Worm (Caenorhabditis elegans): ENCODE data around the gene K06B4.15.
"Not testable (repeated sequence)": the region's sequence is repeated elsewhere in the genome, so short reads cannot be mapped to it uniquely, and the experiment has no call there.

Gene K06B4.15

DNA sequence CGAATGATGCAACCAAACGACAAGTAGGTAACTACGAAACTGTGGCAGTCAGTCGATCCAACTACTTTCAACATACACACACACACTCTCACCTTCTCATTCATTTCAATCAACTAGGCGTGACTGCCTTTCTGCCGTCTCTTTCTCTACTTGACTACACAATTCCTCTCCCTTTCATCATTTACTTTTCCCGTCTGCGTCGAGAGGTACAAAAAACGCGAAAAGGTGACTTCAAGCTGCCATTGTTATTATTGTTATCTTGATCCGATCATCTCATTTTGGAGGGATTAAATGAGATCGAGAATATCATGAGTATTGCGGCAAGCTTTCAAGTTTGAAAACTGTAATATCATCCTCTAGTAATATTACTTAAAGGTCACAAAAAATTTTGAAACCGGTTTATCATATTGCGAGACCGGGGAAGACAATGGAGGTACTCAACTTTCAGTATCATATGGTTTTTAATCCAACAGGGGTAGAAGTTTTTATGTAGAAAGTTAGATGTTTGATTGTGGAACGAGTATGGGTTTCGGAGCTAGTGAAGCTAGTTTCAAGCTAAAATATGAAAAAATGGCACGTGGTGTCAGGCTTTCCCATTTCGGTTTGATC is 6.1 kb upstream of the K06B4.15 start (continued):
- TF ChIP-seq unc-86 (tag; optimal IDR thresholded peaks at IDR 0.05), result no peak
- no peak for TF ChIP-seq aly-2 (tag; optimal IDR thresholded peaks at IDR 0.05)
- peak in 1 of 2 experiments; percentile 62 for TF ChIP-seq mdl-1 (tag; optimal IDR thresholded peaks at IDR 0.05)
- TF ChIP-seq lin-14 (GFP tag; optimal IDR thresholded peaks at IDR 0.05), result peak; percentile 83
- peak; percentile 29 to 37 for TF ChIP-seq efl-1 (optimal IDR thresholded peaks at IDR 0.05)
- peak; percentile 11 to 84 for TF ChIP-seq efl-1 (GFP tag; optimal IDR thresholded peaks at IDR 0.05 in 1 of 2)
- no peak for TF ChIP-seq fkh-10 (GFP tag; optimal IDR thresholded peaks at IDR 0.05)
- peak in 1 of 3 experiments; percentile 24 for TF ChIP-seq ceh-82 (tag; optimal IDR thresholded peaks at IDR 0.05)
- peak; percentile 7 to 58 for TF ChIP-seq lin-35 (GFP tag; optimal IDR thresholded peaks at IDR 0.05)
- no peak for TF ChIP-seq hlh-4 (tag; optimal IDR thresholded peaks at IDR 0.05)
- TF ChIP-seq tbx-2 (tag; optimal IDR thresholded peaks at IDR 0.05), result peak; percentile 20
- no peak for TF ChIP-seq vab-15 (tag; optimal IDR thresholded peaks at IDR 0.05)
- TF ChIP-seq nhr-85 (tag), result peak; percentile 89
- no peak for TF ChIP-seq xbp-1 (tag; optimal IDR thresholded peaks at IDR 0.05)
- peak; percentile 72 for TF ChIP-seq grh-1 (GFP tag; IDR thresholded peaks at IDR 0.05)
- TF ChIP-seq skn-1 (tag; optimal IDR thresholded peaks at IDR 0.05), result peak; percentile 12
- peak; percentile 2 to 23 (median 5) for TF ChIP-seq dpl-1 (GFP tag; optimal IDR thresholded peaks at IDR 0.05)
- no peak for TF ChIP-seq snpc-4 (tag; optimal IDR thresholded peaks at IDR 0.05)
- TF ChIP-seq sup-37 (GFP tag; optimal IDR thresholded peaks at IDR 0.05), result no peak
- TF ChIP-seq blmp-1 (tag; optimal IDR thresholded peaks at IDR 0.05), result peak; percentile 95
- no peak for TF ChIP-seq nhr-47 (tag; optimal IDR thresholded peaks at IDR 0.05)

DNA sequence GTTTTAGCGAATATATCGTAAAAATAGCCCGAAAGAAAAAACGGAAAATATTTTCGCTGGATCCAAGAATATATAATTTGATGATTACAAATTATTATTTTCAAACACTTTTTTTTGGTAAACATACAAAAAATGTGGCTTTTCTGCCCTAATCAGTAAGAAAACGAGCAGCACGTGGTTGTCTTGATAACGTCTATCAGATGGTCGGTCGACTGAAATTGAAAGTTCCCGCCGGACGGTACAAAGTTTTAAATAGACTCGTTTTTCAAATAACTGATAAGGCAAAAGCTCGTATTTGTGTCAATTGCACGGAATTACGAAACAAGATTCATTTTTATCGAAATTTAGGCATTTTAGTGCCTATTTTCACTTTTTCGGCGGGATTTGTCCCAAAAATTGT is 3.5 kb upstream of the K06B4.15 start:
- TF ChIP-seq nhr-90 (tag; optimal IDR thresholded peaks at IDR 0.05; ENCODE audit: poor library complexity), result peak; percentile 63
- no peak for TF ChIP-seq jun-1 (tag; optimal IDR thresholded peaks at IDR 0.05)
- TF ChIP-seq nhr-20 (tag; optimal IDR thresholded peaks at IDR 0.05), result peak; percentile 62
- no peak for TF ChIP-seq mab-9 (GFP tag; IDR thresholded peaks at IDR 0.05)
- no peak for TF ChIP-seq aly-2 (tag; optimal IDR thresholded peaks at IDR 0.05)
- no peak for TF ChIP-seq fkh-8 (tag; optimal IDR thresholded peaks at IDR 0.05)
- no peak for TF ChIP-seq grh-1 (GFP tag; IDR thresholded peaks at IDR 0.05)
- TF ChIP-seq alr-1 (tag; optimal IDR thresholded peaks at IDR 0.05; ENCODE audit: borderline replicate concordance), result no peak
- TF ChIP-seq vab-15 (tag; optimal IDR thresholded peaks at IDR 0.05), result no peak
- TF ChIP-seq blmp-1 (tag; optimal IDR thresholded peaks at IDR 0.05), result peak; percentile 46
- TF ChIP-seq ztf-11 (tag; optimal IDR thresholded peaks at IDR 0.05), result no peak
- no peak for TF ChIP-seq hlh-17 (GFP tag; optimal IDR thresholded peaks at IDR 0.05; ENCODE audit: borderline replicate concordance)
- no peak for TF ChIP-seq nhr-237 (tag; optimal IDR thresholded peaks at IDR 0.05)
- peak; percentile 13 for TF ChIP-seq pqm-1 (tag; optimal IDR thresholded peaks at IDR 0.05)
- peak; percentile 98 for TF ChIP-seq elt-2 (tag; optimal IDR thresholded peaks at IDR 0.05)
- TF ChIP-seq mdl-1 (tag; optimal IDR thresholded peaks at IDR 0.05), result peak in 1 of 2 experiments; percentile 61
- no peak for TF ChIP-seq nhr-19 (GFP tag; conservative IDR thresholded peaks at IDR 0.05)
- peak in 1 of 2 experiments; percentile 58 for TF ChIP-seq lin-35 (GFP tag; optimal IDR thresholded peaks at IDR 0.05)

DNA sequence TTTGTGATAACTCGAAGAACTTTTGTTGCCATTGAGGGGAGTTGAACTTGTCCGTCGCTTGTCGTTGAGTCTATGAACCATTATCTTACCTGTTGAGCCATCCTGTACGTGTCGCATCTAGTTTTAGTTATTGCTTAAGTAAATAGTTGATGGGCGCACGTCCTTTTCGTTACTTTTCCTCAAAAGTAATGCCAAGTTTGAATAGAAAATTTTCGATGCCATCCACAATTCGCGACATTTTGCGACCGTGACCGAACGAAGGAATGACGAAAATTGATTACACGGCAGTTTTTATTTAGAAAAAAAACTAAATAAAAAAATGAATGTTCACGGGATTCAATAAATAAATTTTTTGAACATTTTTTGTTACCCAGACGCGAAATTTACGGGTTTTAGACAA is 2.0 kb upstream of the K06B4.15 start, which contains the start of gene F53E4.1:
Gene F53E4.1, minus strand, starts transcription at position 101 of the 400 bp plus-strand sequence.
- not testable (repeated sequence) for TF ChIP-seq mdl-1, egl-27, swsn-7 (tag; optimal IDR thresholded peaks at IDR 0.05)

DNA sequence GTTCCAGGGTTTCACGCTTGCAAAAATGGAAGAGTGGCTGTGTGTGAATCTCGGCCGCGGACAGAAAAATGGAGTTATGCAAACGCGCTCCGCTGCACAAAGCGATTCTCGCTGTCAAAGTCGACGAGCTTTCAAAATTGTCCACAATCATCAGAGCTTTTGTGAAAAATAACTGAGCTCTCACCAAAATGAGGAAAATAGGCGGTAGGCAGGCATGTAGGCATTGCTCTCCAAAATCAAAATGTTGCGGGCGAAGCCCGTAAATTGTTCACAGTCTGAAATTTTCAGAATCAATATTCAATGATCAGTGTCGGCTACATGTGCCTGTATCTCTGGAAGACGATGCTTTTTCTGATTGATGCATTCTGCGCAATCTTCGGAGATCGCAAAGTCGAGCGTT is 1.4 kb upstream of the K06B4.15 start, which contains the start of gene K06B4.4:
Gene K06B4.4, plus strand, starts transcription at position 301 of the 400 bp plus-strand sequence.
- TF ChIP-seq ama-1 (optimal IDR thresholded peaks at IDR 0.05), result no peak
- no peak for TF ChIP-seq isw-1 (GFP tag; IDR thresholded peaks at IDR 0.05)
- no peak for TF ChIP-seq unc-30 (tag; optimal IDR thresholded peaks at IDR 0.05)
- no peak for TF ChIP-seq lir-3 (tag; optimal IDR thresholded peaks at IDR 0.05; ENCODE audit: poor library complexity)
- TF ChIP-seq egl-27 (tag; optimal IDR thresholded peaks at IDR 0.05), result no peak
- TF ChIP-seq nhr-11 (tag; optimal IDR thresholded peaks at IDR 0.05), result no peak
- no peak for TF ChIP-seq vab-15 (tag; optimal IDR thresholded peaks at IDR 0.05)
- TF ChIP-seq dsc-1 (tag; optimal IDR thresholded peaks at IDR 0.05), result no peak
- no peak for TF ChIP-seq nhr-90 (tag; optimal IDR thresholded peaks at IDR 0.05; ENCODE audit: poor library complexity)
- TF ChIP-seq swsn-7 (tag; optimal IDR thresholded peaks at IDR 0.05), result no peak
- TF ChIP-seq nhr-237 (tag; optimal IDR thresholded peaks at IDR 0.05), result no peak
- no peak for TF ChIP-seq elt-3 (tag; optimal IDR thresholded peaks at IDR 0.05)
- TF ChIP-seq fkh-8 (tag; optimal IDR thresholded peaks at IDR 0.05), result no peak
- TF ChIP-seq blmp-1 (tag; optimal IDR thresholded peaks at IDR 0.05), result no peak
- no peak for TF ChIP-seq efl-1 (optimal IDR thresholded peaks at IDR 0.05)
- no peak for TF ChIP-seq efl-1 (GFP tag; optimal IDR thresholded peaks at IDR 0.05 in 1 of 2)
- no peak for TF ChIP-seq mep-1 (tag; optimal IDR thresholded peaks at IDR 0.05)
- TF ChIP-seq lin-13 (GFP tag; optimal IDR thresholded peaks at IDR 0.05), result no peak
